Worm (Caenorhabditis elegans) whole organism, late embryonic: ENCODE data around the gene F48E8.3.

Source experiments
- F13H6.1 ChIP-seq: sonication (generic microtip); optimal IDR thresholded peaks from 2 replicates; lab custom pipeline; 2016; ENCODE audit warnings: missing genetic modification characterization, missing compliant biosample characterization
- ahr-1 ChIP-seq: sonication (generic microtip); optimal IDR thresholded peaks from 2 replicates; lab custom pipeline; 2016; ENCODE audit warnings: missing genetic modification characterization, missing compliant biosample characterization
- ceh-24 ChIP-seq: sonication (generic microtip); optimal IDR thresholded peaks from 2 replicates; lab custom pipeline; 2016; ENCODE audit warnings: mild to moderate bottlenecking, missing genetic modification characterization, missing compliant biosample characterization
- ceh-48 ChIP-seq: sonication (generic microtip); optimal IDR thresholded peaks from 2 replicates; lab custom pipeline; 2016; ENCODE audit warnings: missing genetic modification characterization, inconsistent platforms, missing compliant biosample characterization
- ceh-9 ChIP-seq: sonication (generic microtip); optimal IDR thresholded peaks from 2 replicates; lab custom pipeline; 2016; ENCODE audit warnings: mild to moderate bottlenecking, missing genetic modification characterization, inconsistent platforms, missing compliant biosample characterization
- hlh-15 ChIP-seq: sonication (generic microtip); optimal IDR thresholded peaks from 2 replicates; lab custom pipeline; 2016; ENCODE audit warnings: missing genetic modification characterization, missing compliant biosample characterization
- nhr-11 ChIP-seq: fragments of 150-350 bp; optimal IDR thresholded peaks from 2 replicates; lab custom pipeline; 2014; ENCODE audit warnings: missing biosample characterization, missing genetic modification characterization
- nhr-232 ChIP-seq: sonication (generic microtip); optimal IDR thresholded peaks from 2 replicates; lab custom pipeline; 2016; ENCODE audit warnings: missing genetic modification characterization, missing compliant biosample characterization
- pat-9 ChIP-seq: fragments of 200-800 bp; sonication (Bioruptor generic); optimal IDR thresholded peaks from 2 replicates; lab custom pipeline; 2018; ENCODE audit warnings: mild to moderate bottlenecking, missing genetic modification characterization, moderate library complexity, missing compliant biosample characterization
- pha-4 ChIP-seq: fragments of 150-350 bp; optimal IDR thresholded peaks from 2 replicates; lab custom pipeline; 2018; ENCODE audit warnings: missing biosample characterization, missing genetic modification reagents, missing genetic modification characterization
- tbx-2 ChIP-seq: sonication (generic microtip); optimal IDR thresholded peaks from 2 replicates; lab custom pipeline; 2016; ENCODE audit warnings: missing genetic modification characterization, missing compliant biosample characterization
- unc-86 ChIP-seq: sonication (generic microtip); optimal IDR thresholded peaks from 2 replicates; lab custom pipeline; 2016; ENCODE audit warnings: missing genetic modification characterization, missing compliant biosample characterization

DNA sequence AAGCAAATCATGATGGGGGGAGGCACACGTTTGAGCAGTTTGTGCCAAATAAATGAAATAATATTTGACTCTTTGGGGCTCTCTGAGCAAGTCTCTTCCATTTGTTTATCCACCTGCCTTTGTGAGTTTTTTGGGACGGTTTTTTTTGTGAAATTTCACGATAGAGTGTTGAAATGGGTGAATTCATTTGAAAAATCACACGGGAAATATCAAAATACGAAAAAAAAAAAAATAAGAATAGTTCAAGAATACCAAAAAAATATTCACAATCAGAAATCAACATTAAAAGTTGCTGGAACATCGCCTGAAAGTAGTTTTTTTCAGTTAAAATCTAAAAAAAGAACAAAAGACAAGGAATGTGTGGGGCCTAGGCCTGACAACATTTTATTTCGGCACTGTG lies 51.3 kb downstream of the F48E8.3 start, which contains the start of gene pqn-25:
- no peak for TF ChIP-seq unc-86 (tag; lab: Kevin White, UChicago)
- no peak for TF ChIP-seq ceh-24 (tag; lab: Kevin White, UChicago)
- TF ChIP-seq nhr-11 (tag; lab: Kevin White, UChicago): no peak
- TF ChIP-seq nhr-232 (tag; lab: Kevin White, UChicago): no peak
- TF ChIP-seq pat-9 (tag; lab: Kevin White, UChicago): no peak
- TF ChIP-seq pha-4 (tag; lab: Kevin White, UChicago): no peak
- TF ChIP-seq ceh-48 (tag; lab: Kevin White, UChicago): no peak
- TF ChIP-seq ceh-9 (tag; lab: Kevin White, UChicago): no peak
- no peak for TF ChIP-seq ahr-1 (tag; lab: Kevin White, UChicago)
- no peak for TF ChIP-seq F13H6.1 (tag; lab: Kevin White, UChicago)
- no peak for TF ChIP-seq tbx-2 (tag; lab: Kevin White, UChicago)
- no peak for TF ChIP-seq hlh-15 (tag; lab: Kevin White, UChicago)
